Fruit fly (Drosophila melanogaster) whole organism, embryonic: ENCODE data around the gene CG10089.

Experiments used
- Aef1 ChIP-seq: fragments of 200-800 bp; sonication (Bioruptor generic); IDR thresholded peaks from 3 replicates; pipeline ENCODE4 v1.3.6; 2022; ENCODE audit warnings: missing biosample characterization, missing genetic modification characterization
- Atf6 ChIP-seq: fragments of 200-800 bp; sonication (Bioruptor generic); IDR thresholded peaks from 2 replicates; pipeline ENCODE4 v1.3.6; 2022; ENCODE audit warnings: missing biosample characterization, missing genetic modification characterization
- C15 ChIP-seq: fragments of 200-800 bp; sonication (Bioruptor generic); IDR thresholded peaks from 3 replicates; pipeline ENCODE4 v1.3.6; 2022; ENCODE audit warnings: missing biosample characterization, missing genetic modification characterization
- CG11085 ChIP-seq: fragments of 200-800 bp; sonication (Bioruptor generic); IDR thresholded peaks from 2 replicates; pipeline ENCODE4 v1.3.6; 2022; ENCODE audit warnings: missing biosample characterization, missing genetic modification characterization
- CG11560 ChIP-seq: fragments of 200-800 bp; sonication (Bioruptor generic); IDR thresholded peaks from 3 replicates; pipeline ENCODE4 v1.3.6; 2022; ENCODE audit warnings: missing biosample characterization, missing genetic modification characterization
- CG11723 ChIP-seq: fragments of 200-800 bp; sonication (Bioruptor generic); optimal IDR thresholded peaks from 2 replicates; lab custom pipeline; 2017; ENCODE audit warnings: missing biosample characterization, mild to moderate bottlenecking, missing genetic modification characterization
- CG1233 ChIP-seq: fragments of 200-800 bp; sonication (Bioruptor generic); optimal IDR thresholded peaks from 4 replicates; lab custom pipeline; 2018; ENCODE audit warnings: missing biosample characterization, mild to moderate bottlenecking, missing genetic modification characterization
- CG12659 ChIP-seq: fragments of 200-800 bp; sonication (Bioruptor generic); optimal IDR thresholded peaks from 3 replicates; lab custom pipeline; 2017; ENCODE audit warnings: mild to moderate bottlenecking, missing biosample characterization, missing genetic modification reagents, missing genetic modification characterization
- CG1602 ChIP-seq: fragments of 200-800 bp; sonication (Bioruptor generic); optimal IDR thresholded peaks from 3 replicates; lab custom pipeline; 2016; ENCODE audit warnings: missing biosample characterization, missing genetic modification characterization
- CG18011 ChIP-seq: fragments of 200-800 bp; sonication (Bioruptor generic); optimal IDR thresholded peaks from 2 replicates; lab custom pipeline; 2017; ENCODE audit warnings: missing biosample characterization, missing genetic modification characterization, mild to moderate bottlenecking, moderate library complexity, missing genotype
- CG18476 ChIP-seq: fragments of 200-800 bp; sonication (Bioruptor generic); optimal IDR thresholded peaks from 2 replicates; lab custom pipeline; 2016; ENCODE audit warnings: missing biosample characterization, mild to moderate bottlenecking, missing genetic modification characterization
- CG18764 ChIP-seq: fragments of 200-800 bp; sonication (Bioruptor generic); optimal IDR thresholded peaks from 3 replicates; lab custom pipeline; 2016; ENCODE audit warnings: missing biosample characterization, missing genetic modification characterization
- CG3163 ChIP-seq: fragments of 200-800 bp; sonication (Bioruptor generic); optimal IDR thresholded peaks from 3 replicates; lab custom pipeline; 2016; ENCODE audit warnings: missing biosample characterization, missing genetic modification characterization
- CG32767 ChIP-seq: fragments of 200-800 bp; sonication (Bioruptor generic); IDR thresholded peaks from 2 replicates; pipeline ENCODE4 v1.3.6; 2022; ENCODE audit warnings: missing biosample characterization, missing genetic modification characterization
- CG5245 ChIP-seq: fragments of 200-800 bp; sonication (Bioruptor generic); optimal IDR thresholded peaks from 3 replicates; lab custom pipeline; 2016; ENCODE audit warnings: missing biosample characterization, missing genetic modification characterization
- CG6272 ChIP-seq: fragments of 200-800 bp; sonication (Bioruptor generic); IDR thresholded peaks from 2 replicates; pipeline ENCODE4 v1.3.6; 2022; ENCODE audit warnings: missing biosample characterization, missing genetic modification characterization
- CG6689 ChIP-seq: fragments of 200-800 bp; sonication (Bioruptor generic); IDR thresholded peaks from 2 replicates; pipeline ENCODE4 v1.3.6; 2022; ENCODE audit warnings: missing biosample characterization, missing genetic modification characterization
- CG9876 ChIP-seq: fragments of 200-800 bp; sonication (Bioruptor generic); optimal IDR thresholded peaks from 2 replicates; lab custom pipeline; 2016; ENCODE audit warnings: missing biosample characterization, missing genetic modification characterization
- Deaf1 ChIP-seq: fragments of 200-800 bp; optimal IDR thresholded peaks from 3 replicates; lab custom pipeline; 2019; ENCODE audit warnings: missing biosample characterization, mild to moderate bottlenecking, missing genetic modification characterization, moderate library complexity
- Eip74EF ChIP-seq, 2 experiments: fragments of 200-800 bp in 1 of 2; fragments of >200 bp in 1 of 2; sonication (Bioruptor generic) in 1 of 2; optimal IDR thresholded peaks; 2 replicates each; lab custom pipeline; 2017 to 2019; ENCODE audit warnings: missing biosample characterization in 2 of 2, missing genetic modification characterization in 2 of 2, mild to moderate bottlenecking in 1 of 2, moderate library complexity in 1 of 2
- Fer2 ChIP-seq: fragments of 200-800 bp; sonication (Bioruptor generic); optimal IDR thresholded peaks from 2 replicates; lab custom pipeline; 2018; ENCODE audit warnings: missing biosample characterization, mild to moderate bottlenecking, missing genetic modification characterization, moderate library complexity
- HLH3B ChIP-seq: fragments of 200-800 bp; sonication (Bioruptor generic); IDR thresholded peaks from 2 replicates; pipeline ENCODE4 v1.3.6; 2022; ENCODE audit warnings: missing biosample characterization, missing genetic modification characterization
- HLH4C ChIP-seq: fragments of 200-800 bp; sonication (Bioruptor generic); IDR thresholded peaks from 3 replicates; pipeline ENCODE4 v1.3.6; 2022; ENCODE audit warnings: missing biosample characterization, missing genetic modification characterization; ENCODE audit not compliant: partially characterized antibody
- Hand ChIP-seq: fragments of 200-800 bp; sonication (Bioruptor generic); optimal IDR thresholded peaks from 2 replicates; lab custom pipeline; 2017; ENCODE audit warnings: mild to moderate bottlenecking, missing biosample characterization, missing genetic modification reagents, missing genetic modification characterization
- Hsf ChIP-seq: fragments of 200-800 bp; sonication (Bioruptor generic); optimal IDR thresholded peaks from 3 replicates; lab custom pipeline; 2016; ENCODE audit warnings: missing biosample characterization, missing genetic modification characterization
- Med ChIP-seq: fragments of 200-800 bp; sonication (Bioruptor generic); peaks from one replicate; lab custom pipeline; 2016; ENCODE audit warnings: missing biosample characterization, missing genetic modification characterization, mild to moderate bottlenecking, inconsistent platforms, moderate library complexity
- Nf-YC ChIP-seq: fragments of 200-800 bp; optimal IDR thresholded peaks from 3 replicates; lab custom pipeline; 2019; ENCODE audit warnings: missing biosample characterization, mild to moderate bottlenecking, missing genetic modification characterization, moderate library complexity
- Rx ChIP-seq: fragments of 200-800 bp; sonication (Bioruptor generic); IDR thresholded peaks from 2 replicates; pipeline ENCODE4 v1.3.6; 2022; ENCODE audit warnings: missing biosample characterization, missing genetic modification characterization
- Stat92E ChIP-seq, 3 experiments: fragments of >200 bp in 2 of 3; fragments of 200-800 bp in 1 of 3; sonication (Bioruptor generic) in 1 of 3; optimal IDR thresholded peaks; 2 replicates each; lab custom pipeline; 2017 to 2019; ENCODE audit warnings: missing biosample characterization in 3 of 3, missing genetic modification characterization in 3 of 3, mild to moderate bottlenecking in 1 of 3, moderate library complexity in 1 of 3
- Vsx1 ChIP-seq: fragments of 200-800 bp; sonication (Bioruptor generic); optimal IDR thresholded peaks from 2 replicates; lab custom pipeline; 2017; ENCODE audit warnings: missing biosample characterization, mild to moderate bottlenecking, missing genetic modification characterization, missing genetic modification reagents
- YL-1 ChIP-seq: fragments of 200-800 bp; sonication (Bioruptor generic); optimal IDR thresholded peaks from 3 replicates; lab custom pipeline; 2017; ENCODE audit warnings: missing biosample characterization, mild to moderate bottlenecking, missing genetic modification characterization
- bsh ChIP-seq, 2 experiments: fragments of 200-800 bp; sonication (Bioruptor generic); optimal IDR thresholded peaks; 2 replicates each; lab custom pipeline; 2017 to 2018; ENCODE audit warnings: mild to moderate bottlenecking in 2 of 2, missing biosample characterization in 2 of 2, missing genetic modification characterization in 2 of 2, moderate library complexity in 1 of 2
- chinmo ChIP-seq: fragments of 200-800 bp; sonication (Bioruptor generic); IDR thresholded peaks from 4 replicates; pipeline ENCODE4 v1.3.6; 2022; ENCODE audit warnings: missing biosample characterization, missing genetic modification characterization; ENCODE audit not compliant: partially characterized antibody
- ems ChIP-seq: fragments of 200-800 bp; sonication (Bioruptor generic); optimal IDR thresholded peaks from 3 replicates; lab custom pipeline; 2016; ENCODE audit warnings: missing biosample characterization, missing genetic modification characterization
- esg ChIP-seq: fragments of 200-800 bp; sonication (Bioruptor generic); conservative IDR thresholded peaks from 2 replicates; pipeline ENCODE4 v1.3.6; 2022; ENCODE audit warnings: missing biosample characterization, missing genetic modification characterization
- ewg ChIP-seq: fragments of 200-800 bp; sonication (Bioruptor generic); optimal IDR thresholded peaks from 3 replicates; lab custom pipeline; 2017; ENCODE audit warnings: mild to moderate bottlenecking, missing biosample characterization, missing genetic modification reagents, missing genetic modification characterization
- gce ChIP-seq: fragments of 200-800 bp; sonication (Bioruptor generic); IDR thresholded peaks from 3 replicates; pipeline ENCODE4 v1.3.6; 2022; ENCODE audit warnings: missing biosample characterization, missing genetic modification characterization
- gsb ChIP-seq: fragments of 200-800 bp; sonication (Bioruptor generic); IDR thresholded peaks from 2 replicates; pipeline ENCODE4 v1.3.6; 2022; ENCODE audit warnings: missing biosample characterization, missing genetic modification characterization
- mld ChIP-seq: fragments of 200-800 bp; sonication (Bioruptor generic); IDR thresholded peaks from 3 replicates; pipeline ENCODE4 v1.3.6; 2022; ENCODE audit warnings: missing biosample characterization, missing genetic modification characterization; ENCODE audit not compliant: partially characterized antibody
- nom ChIP-seq: fragments of 200-800 bp; sonication (Bioruptor generic); optimal IDR thresholded peaks from 2 replicates; lab custom pipeline; 2017; ENCODE audit warnings: missing biosample characterization, missing genetic modification characterization, mild to moderate bottlenecking, moderate library complexity, missing genetic modification reagents
- oc ChIP-seq: fragments of 200-800 bp; sonication (Bioruptor generic); optimal IDR thresholded peaks from 2 replicates; lab custom pipeline; 2018; ENCODE audit warnings: missing biosample characterization, mild to moderate bottlenecking, missing genetic modification characterization, moderate library complexity
- ranshi ChIP-seq: fragments of 200-800 bp; sonication (Bioruptor generic); IDR thresholded peaks from 2 replicates; pipeline ENCODE4 v1.3.6; 2022; ENCODE audit warnings: missing biosample characterization, missing genetic modification characterization
- row ChIP-seq: fragments of 200-800 bp; sonication (Bioruptor generic); IDR thresholded peaks from 3 replicates; pipeline ENCODE4 v1.3.6; 2022; ENCODE audit warnings: missing biosample characterization, missing genetic modification characterization
- salm ChIP-seq: fragments of 200-800 bp; sonication (Bioruptor generic); optimal IDR thresholded peaks from 2 replicates; lab custom pipeline; 2018; ENCODE audit warnings: missing biosample characterization, mild to moderate bottlenecking, missing genetic modification characterization
- sd ChIP-seq: fragments of 200-800 bp; sonication (Bioruptor generic); optimal IDR thresholded peaks from 3 replicates; lab custom pipeline; 2018; ENCODE audit warnings: missing biosample characterization, mild to moderate bottlenecking, missing genetic modification characterization, moderate library complexity
- sim ChIP-seq: fragments of 200-800 bp; sonication (Bioruptor generic); IDR thresholded peaks from 2 replicates; pipeline ENCODE4 v1.3.6; 2022; ENCODE audit warnings: missing biosample characterization, missing genetic modification characterization
- stc ChIP-seq: fragments of 200-800 bp; sonication (Bioruptor generic); IDR thresholded peaks from 2 replicates; pipeline ENCODE4 v1.3.6; 2022; ENCODE audit warnings: missing biosample characterization, missing genetic modification characterization
- tio ChIP-seq: fragments of 200-800 bp; sonication (Bioruptor generic); optimal IDR thresholded peaks from 2 replicates; lab custom pipeline; 2017; ENCODE audit warnings: missing biosample characterization, missing genetic modification characterization, inconsistent platforms
- vvl ChIP-seq: fragments of 200-800 bp; sonication (Bioruptor generic); IDR thresholded peaks from 2 replicates; pipeline ENCODE4 v1.3.6; 2022; ENCODE audit warnings: missing biosample characterization, missing genetic modification characterization
- zf30C ChIP-seq: fragments of 200-800 bp; sonication (Bioruptor generic); optimal IDR thresholded peaks from 3 replicates; lab custom pipeline; 2018; ENCODE audit warnings: missing biosample characterization, mild to moderate bottlenecking, missing genetic modification characterization

The CG10089 gene

dm6 chr3L:13435170-13435727 lies 39.3 kb downstream of the CG10089 start, which contains the start of gene CG10713 (continued):
- no peak for TF ChIP-seq Eip74EF (GFP tag; optimal IDR thresholded peaks at IDR 0.05; lab: Kevin White, UChicago)
- no peak for TF ChIP-seq CG1602 (GFP tag; lab: Kevin White, UChicago)
- TF ChIP-seq Aef1 (GFP tag; lab: Robert Waterston, UW): peak; percentile 29; the same call in 1 of the 3 replicates
- no peak for TF ChIP-seq gce (GFP tag; lab: Robert Waterston, UW)
- no peak for TF ChIP-seq CG6272
- no peak for TF ChIP-seq YL-1 (GFP tag; lab: Kevin White, UChicago)
- no peak for TF ChIP-seq sim (GFP tag; lab: Robert Waterston, UW)
- TF ChIP-seq esg (GFP tag; lab: Robert Waterston, UW): no peak
- no peak for TF ChIP-seq zf30C (GFP tag; lab: Kevin White, UChicago)
- no peak for TF ChIP-seq CG6689 (GFP tag; lab: Robert Waterston, UW)
- no peak for TF ChIP-seq Hsf (GFP tag; lab: Kevin White, UChicago)
- TF ChIP-seq CG1233 (GFP tag; lab: Kevin White, UChicago): no peak
- TF ChIP-seq salm: no peak
- no peak for TF ChIP-seq CG5245 (GFP tag; lab: Kevin White, UChicago)
- TF ChIP-seq mld (GFP tag; lab: Robert Waterston, UW): 0 out of 3 replicates have a peak, but pooled peaks have one; percentile 50
- no peak for TF ChIP-seq CG18476
- TF ChIP-seq vvl: peak; percentile 29; the same call in 1 of the 2 replicates
- TF ChIP-seq HLH4C (GFP tag; lab: Robert Waterston, UW): no peak
- TF ChIP-seq bsh (GFP tag; optimal IDR thresholded peaks at IDR 0.05; lab: Kevin White, UChicago): peak in 1 of 2 experiments; percentile 49
- peak; percentile 24; the same call in 1 of the 2 replicates for TF ChIP-seq Atf6 (GFP tag; lab: Robert Waterston, UW)
- TF ChIP-seq CG3163 (GFP tag; lab: Kevin White, UChicago): peak; percentile 89
- peak; percentile 48; the same call in 1 of the 2 replicates for TF ChIP-seq CG32767
- no peak for TF ChIP-seq stc (GFP tag; lab: Robert Waterston, UW)
- no peak for TF ChIP-seq oc (tag; lab: Kevin White, UChicago)
- TF ChIP-seq Vsx1 (GFP tag; lab: Kevin White, UChicago): no peak
- TF ChIP-seq CG18011 (GFP tag; lab: Kevin White, UChicago): no peak
- peak; percentile 98 for TF ChIP-seq ewg (GFP tag; lab: Kevin White, UChicago)
- no peak for TF ChIP-seq C15 (GFP tag; lab: Robert Waterston, UW)
- no peak for TF ChIP-seq CG12659 (GFP tag; lab: Kevin White, UChicago)
- TF ChIP-seq sd (tag; lab: Kevin White, UChicago): no peak
- TF ChIP-seq Rx: no peak
- no peak for TF ChIP-seq Fer2 (tag; lab: Kevin White, UChicago)
- TF ChIP-seq HLH3B (GFP tag; lab: Robert Waterston, UW): peak; percentile 18; the same call in 1 of the 2 replicates
- TF ChIP-seq Deaf1 (tag; lab: Kevin White, UChicago): peak; percentile 46
- no peak for TF ChIP-seq ranshi (GFP tag; lab: Robert Waterston, UW)
- TF ChIP-seq tio: no peak
- peak; percentile 57 for TF ChIP-seq Med (GFP tag; lab: Kevin White, UChicago)
- no peak for TF ChIP-seq CG9876 (GFP tag; lab: Kevin White, UChicago)
- TF ChIP-seq row (GFP tag; lab: Robert Waterston, UW): no peak
- TF ChIP-seq gsb (GFP tag; lab: Robert Waterston, UW): no peak
- peak; percentile 76 for TF ChIP-seq nom (GFP tag; lab: Kevin White, UChicago)
- no peak for TF ChIP-seq CG11560
- TF ChIP-seq ems: no peak
- 0 out of 4 replicates have a peak, but pooled peaks have one; percentile 52 for TF ChIP-seq chinmo
- 0 out of 2 replicates have a peak, but pooled peaks have one; percentile 7 for TF ChIP-seq CG11085 (GFP tag; lab: Robert Waterston, UW)
- TF ChIP-seq CG11723: no peak
- TF ChIP-seq Hand (GFP tag; lab: Kevin White, UChicago): peak; percentile 8
- no peak for TF ChIP-seq CG18764 (GFP tag; lab: Kevin White, UChicago)
- TF ChIP-seq Stat92E (GFP tag; optimal IDR thresholded peaks at IDR 0.05; lab: Kevin White, UChicago): no peak
- TF ChIP-seq Nf-YC (tag; lab: Kevin White, UChicago): no peak
